Worm (Caenorhabditis elegans) whole organism, L4/young adult: ENCODE data around the gene zzz-1.
A peak's percentile ranks its signal among the peaks of the same experiment; 100 is the strongest.

ENCODE experiments used
- W03F9.2 ChIP-seq: fragments of 150-350 bp; optimal IDR thresholded peaks from 2 replicates; lab custom pipeline; 2014; ENCODE audit warnings: missing biosample characterization, missing genetic modification characterization
- dao-5 ChIP-seq: sonication (generic microtip); optimal IDR thresholded peaks from 2 replicates; lab custom pipeline; 2016; ENCODE audit warnings: missing genotype, missing genetic modification characterization, moderate library complexity, missing compliant biosample characterization
- him-1 ChIP-seq: sonication (generic microtip); optimal IDR thresholded peaks from 2 replicates; lab custom pipeline; 2016; ENCODE audit warnings: missing genotype, missing genetic modification reagents, missing genetic modification characterization, missing compliant biosample characterization

- TF ChIP-seq dao-5 (tag; lab: Kevin White, UChicago), result no peak
- TF ChIP-seq him-1 (tag; lab: Kevin White, UChicago), result no peak
- TF ChIP-seq W03F9.2 (tag; lab: Kevin White, UChicago), result peak; percentile 11
These were observed 49.4 kb upstream of the zzz-1 start, which contains the start of gene pigt-1 for ce11 chrV:10958322-10958900.
